Worm (Caenorhabditis elegans) whole organism, late embryonic: ENCODE data around the gene F07C6.6.

ENCODE experiments used
- C08G9.2 ChIP-seq: sonication (generic microtip); optimal IDR thresholded peaks from 2 replicates; lab custom pipeline; 2016; ENCODE audit warnings: mild to moderate bottlenecking, missing genetic modification characterization, moderate library complexity, missing compliant biosample characterization
- T23F11.4 ChIP-seq: fragments of 200-800 bp; sonication (Bioruptor generic); optimal IDR thresholded peaks from 2 replicates; lab custom pipeline; 2018; ENCODE audit warnings: mild to moderate bottlenecking, missing genetic modification characterization, missing compliant biosample characterization
- ceh-18 ChIP-seq: sonication (generic microtip); optimal IDR thresholded peaks from 2 replicates; lab custom pipeline; 2016; ENCODE audit warnings: missing genetic modification characterization, missing compliant biosample characterization
- ceh-19 ChIP-seq: fragments of 200-800 bp; sonication (Bioruptor generic); optimal IDR thresholded peaks from 2 replicates; lab custom pipeline; 2018; ENCODE audit warnings: mild to moderate bottlenecking, missing genetic modification characterization, missing compliant biosample characterization
- ceh-2 ChIP-seq: sonication (generic microtip); optimal IDR thresholded peaks from 2 replicates; lab custom pipeline; 2016; ENCODE audit warnings: missing genotype, missing genetic modification characterization, missing compliant biosample characterization
- ceh-24 ChIP-seq: sonication (generic microtip); optimal IDR thresholded peaks from 2 replicates; lab custom pipeline; 2016; ENCODE audit warnings: mild to moderate bottlenecking, missing genetic modification characterization, missing compliant biosample characterization
- ceh-31 ChIP-seq: sonication (generic microtip); optimal IDR thresholded peaks from 2 replicates; lab custom pipeline; 2016; ENCODE audit warnings: missing genetic modification characterization, missing compliant biosample characterization
- ceh-34 ChIP-seq: sonication (generic microtip); optimal IDR thresholded peaks from 2 replicates; lab custom pipeline; 2016; ENCODE audit warnings: mild to moderate bottlenecking, missing genetic modification characterization, missing compliant biosample characterization
- ceh-45 ChIP-seq: fragments of 200-800 bp; sonication (Bioruptor generic); IDR thresholded peaks from 2 replicates; pipeline ENCODE4 v1.3.6; 2022; ENCODE audit warnings: missing genetic modification reagents, missing genetic modification characterization, missing compliant biosample characterization
- ceh-6 ChIP-seq: fragments of 200-800 bp; sonication (Bioruptor generic); optimal IDR thresholded peaks from 2 replicates; lab custom pipeline; 2018; ENCODE audit warnings: mild to moderate bottlenecking, missing genetic modification characterization, missing compliant biosample characterization
- dmd-4 ChIP-seq: sonication (generic microtip); optimal IDR thresholded peaks from 2 replicates; lab custom pipeline; 2016; ENCODE audit warnings: borderline replicate concordance, missing genetic modification characterization, missing compliant biosample characterization
- elt-2 ChIP-seq: sonication (generic microtip); optimal IDR thresholded peaks from 2 replicates; lab custom pipeline; 2016; ENCODE audit warnings: missing genetic modification reagents, missing genetic modification characterization, missing compliant biosample characterization
- fax-1 ChIP-seq: sonication (generic microtip); optimal IDR thresholded peaks from 2 replicates; lab custom pipeline; 2016; ENCODE audit warnings: missing genotype, missing genetic modification characterization, missing compliant biosample characterization
- gmeb-2 ChIP-seq: sonication (generic microtip); optimal IDR thresholded peaks from 2 replicates; lab custom pipeline; 2016; ENCODE audit warnings: missing genetic modification characterization, inconsistent platforms, missing compliant biosample characterization
- hlh-13 ChIP-seq: fragments of 200-800 bp; sonication (Bioruptor generic); optimal IDR thresholded peaks from 2 replicates; lab custom pipeline; 2018; ENCODE audit warnings: mild to moderate bottlenecking, missing genetic modification characterization, missing compliant biosample characterization
- hlh-15 ChIP-seq: sonication (generic microtip); optimal IDR thresholded peaks from 2 replicates; lab custom pipeline; 2016; ENCODE audit warnings: missing genetic modification characterization, missing compliant biosample characterization
- hlh-6 ChIP-seq: sonication (generic microtip); optimal IDR thresholded peaks from 2 replicates; lab custom pipeline; 2016; ENCODE audit warnings: missing genotype, missing genetic modification characterization, missing compliant biosample characterization
- hlh-8 ChIP-seq: sonication (generic microtip); optimal IDR thresholded peaks from 2 replicates; lab custom pipeline; 2016; ENCODE audit warnings: missing genotype, missing genetic modification characterization, missing compliant biosample characterization
- lim-6 ChIP-seq: sonication (generic microtip); optimal IDR thresholded peaks from 2 replicates; lab custom pipeline; 2016; ENCODE audit warnings: missing genetic modification characterization, missing compliant biosample characterization
- mec-3 ChIP-seq: sonication (generic microtip); optimal IDR thresholded peaks from 2 replicates; lab custom pipeline; 2016; ENCODE audit warnings: borderline replicate concordance, missing genetic modification characterization, missing compliant biosample characterization
- nfya-1 ChIP-seq: sonication (generic microtip); optimal IDR thresholded peaks from 2 replicates; lab custom pipeline; 2017; ENCODE audit warnings: missing genetic modification characterization, mild to moderate bottlenecking, missing compliant biosample characterization, antibody characterized with exemption, moderate library complexity
- nhr-11 ChIP-seq: fragments of 150-350 bp; optimal IDR thresholded peaks from 2 replicates; lab custom pipeline; 2014; ENCODE audit warnings: missing biosample characterization, missing genetic modification characterization
- nhr-232 ChIP-seq: sonication (generic microtip); optimal IDR thresholded peaks from 2 replicates; lab custom pipeline; 2016; ENCODE audit warnings: missing genetic modification characterization, missing compliant biosample characterization
- npax-4 ChIP-seq: sonication (generic microtip); optimal IDR thresholded peaks from 2 replicates; lab custom pipeline; 2016; ENCODE audit warnings: missing genetic modification characterization, missing compliant biosample characterization
- pag-3 ChIP-seq: sonication (generic microtip); optimal IDR thresholded peaks from 2 replicates; lab custom pipeline; 2016; ENCODE audit warnings: missing compliant biosample characterization, missing genetic modification characterization, borderline replicate concordance
- pat-9 ChIP-seq: fragments of 200-800 bp; sonication (Bioruptor generic); optimal IDR thresholded peaks from 2 replicates; lab custom pipeline; 2018; ENCODE audit warnings: mild to moderate bottlenecking, missing genetic modification characterization, moderate library complexity, missing compliant biosample characterization
- pax-1 ChIP-seq: fragments of 150-350 bp; optimal IDR thresholded peaks from 2 replicates; lab custom pipeline; 2014; ENCODE audit warnings: missing biosample characterization, missing genetic modification characterization
- pha-2 ChIP-seq: sonication (generic microtip); optimal IDR thresholded peaks from 2 replicates; lab custom pipeline; 2017; ENCODE audit warnings: mild to moderate bottlenecking, missing genetic modification characterization, missing compliant biosample characterization
- pha-4 ChIP-seq: fragments of 150-350 bp; optimal IDR thresholded peaks from 2 replicates; lab custom pipeline; 2018; ENCODE audit warnings: missing biosample characterization, missing genetic modification reagents, missing genetic modification characterization
- pqm-1 ChIP-seq: sonication (generic microtip); optimal IDR thresholded peaks from 2 replicates; lab custom pipeline; 2016; ENCODE audit warnings: missing genetic modification characterization, missing compliant biosample characterization
- ref-2 ChIP-seq: sonication (generic microtip); optimal IDR thresholded peaks from 2 replicates; lab custom pipeline; 2016; ENCODE audit warnings: missing genetic modification characterization, missing compliant biosample characterization
- rnt-1 ChIP-seq: sonication (generic microtip); optimal IDR thresholded peaks from 2 replicates; lab custom pipeline; 2016; ENCODE audit warnings: missing genetic modification characterization, missing compliant biosample characterization
- tbx-2 ChIP-seq: sonication (generic microtip); optimal IDR thresholded peaks from 2 replicates; lab custom pipeline; 2016; ENCODE audit warnings: missing genetic modification characterization, missing compliant biosample characterization
- tbx-7 ChIP-seq: sonication (generic microtip); optimal IDR thresholded peaks from 2 replicates; lab custom pipeline; 2016; ENCODE audit warnings: missing genotype, missing genetic modification characterization, missing compliant biosample characterization
- unc-3 ChIP-seq, 2 experiments: fragments of 200-800 bp in 1 of 2; sonication (Bioruptor generic) in 1 of 2; sonication (generic microtip) in 1 of 2; conservative IDR thresholded peaks in 1 of 2; optimal IDR thresholded peaks in 1 of 2; 2 replicates each; pipeline versions ENCODE4 v1.3.6 to Lab custom; 2016 to 2022; ENCODE audit warnings: missing compliant biosample characterization in 2 of 2, missing genetic modification characterization in 2 of 2, missing genetic modification reagents in 1 of 2
- unc-42 ChIP-seq: sonication (generic microtip); optimal IDR thresholded peaks from 2 replicates; lab custom pipeline; 2016; ENCODE audit warnings: missing genotype, missing genetic modification characterization, missing compliant biosample characterization
- unc-55 ChIP-seq: sonication (generic microtip); optimal IDR thresholded peaks from 2 replicates; lab custom pipeline; 2017; ENCODE audit warnings: missing biosample characterization, missing genetic modification reagents, missing genetic modification characterization
- unc-86 ChIP-seq: sonication (generic microtip); optimal IDR thresholded peaks from 2 replicates; lab custom pipeline; 2016; ENCODE audit warnings: missing genetic modification characterization, missing compliant biosample characterization
- zip-5 ChIP-seq: sonication (generic microtip); optimal IDR thresholded peaks from 2 replicates; lab custom pipeline; 2016; ENCODE audit warnings: missing genetic modification characterization, missing compliant biosample characterization
- ztf-16 ChIP-seq: sonication (generic microtip); optimal IDR thresholded peaks from 2 replicates; lab custom pipeline; 2017; ENCODE audit warnings: missing genetic modification characterization, missing compliant biosample characterization

F07C6.6 gene

DNA sequence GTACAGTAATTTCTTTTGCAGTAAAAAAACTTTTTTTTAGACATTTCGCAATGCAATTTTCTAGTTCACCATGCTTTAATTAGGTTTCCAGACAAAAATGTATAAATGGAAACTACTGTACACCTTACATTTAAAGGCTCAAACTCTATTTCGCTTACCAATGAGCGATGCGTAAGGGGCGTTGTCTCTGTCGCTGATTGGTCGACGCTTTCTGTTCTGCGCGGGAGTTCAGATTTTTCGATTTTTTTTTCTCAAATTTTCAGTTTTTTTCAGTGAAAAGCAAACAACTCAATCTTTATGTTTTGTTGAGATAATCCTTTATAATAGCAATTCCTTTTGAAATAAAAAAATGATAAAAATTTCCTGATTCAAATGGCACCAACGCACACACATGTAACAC, 38.4 kb upstream of the F07C6.6 start:
- TF ChIP-seq nfya-1 (tag; lab: Kevin White, UChicago) = peak; percentile 60
- TF ChIP-seq ceh-34 = no peak
- no peak for TF ChIP-seq pqm-1
- no peak for TF ChIP-seq hlh-8 (tag; lab: Kevin White, UChicago)

DNA sequence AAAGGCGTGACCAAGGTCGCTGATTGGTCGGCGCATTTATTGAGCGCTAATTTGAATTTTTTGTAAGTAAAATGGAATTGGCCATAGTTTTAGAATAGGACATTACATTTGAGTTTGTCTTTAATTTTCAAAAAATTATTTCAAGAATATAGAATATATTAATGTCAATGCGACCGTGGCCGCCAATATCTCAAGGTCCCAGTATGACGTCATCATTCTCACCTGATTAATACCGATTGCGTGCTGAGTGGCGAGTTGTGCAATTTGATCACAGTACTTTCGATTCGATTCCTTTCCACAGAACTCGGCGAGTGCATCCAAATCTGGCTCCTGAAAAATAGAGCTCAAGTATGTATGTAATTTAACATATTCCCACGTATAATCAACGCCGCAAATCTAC, 37.0 kb upstream of the F07C6.6 start:
- TF ChIP-seq ceh-34 (no peak), nfya-1 (tag; lab: Kevin White, UChicago) (peak; percentile 69), pag-3 (tag; lab: Kevin White, UChicago) (no peak), unc-42 (tag; lab: Kevin White, UChicago) (no peak), fax-1 (tag; lab: Kevin White, UChicago) (no peak), nhr-232 (tag; lab: Kevin White, UChicago) (no peak), tbx-2 (tag; lab: Kevin White, UChicago) (no peak), ceh-2 (tag; lab: Kevin White, UChicago) (no peak)

DNA sequence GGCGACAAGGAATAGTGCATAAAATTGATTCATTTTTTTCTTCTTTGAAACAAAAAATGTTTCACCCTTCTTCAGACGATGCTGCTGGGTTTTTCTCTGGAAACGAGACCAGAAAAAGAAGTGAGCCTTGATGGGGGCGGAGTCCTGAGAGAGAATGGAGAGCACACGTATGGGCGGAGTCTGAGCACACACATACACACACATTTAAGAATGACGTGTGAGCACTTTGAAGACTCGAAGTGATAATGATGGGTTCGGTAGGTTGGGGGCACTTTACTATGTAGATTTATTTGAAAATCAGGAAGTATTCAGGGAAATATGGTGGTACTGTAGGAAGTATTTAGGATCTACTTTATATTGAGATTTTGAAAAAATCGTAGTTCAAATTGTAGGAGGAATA, 35.1 kb upstream of the F07C6.6 start, which contains the start of gene flp-9:
TSS of gene flp-9 (minus strand) at position 101 of the 400 bp plus-strand sequence.
- TF ChIP-seq unc-3 (GFP tag; conservative IDR thresholded peaks at IDR 0.05; lab: Robert Waterston, UW) (no peak), unc-3 (tag; optimal IDR thresholded peaks at IDR 0.05; lab: Kevin White, UChicago) (no peak), nhr-232 (tag; lab: Kevin White, UChicago) (no peak), npax-4 (tag; lab: Kevin White, UChicago) (no peak), C08G9.2 (no peak), pqm-1 (no peak), hlh-6 (no peak)

DNA sequence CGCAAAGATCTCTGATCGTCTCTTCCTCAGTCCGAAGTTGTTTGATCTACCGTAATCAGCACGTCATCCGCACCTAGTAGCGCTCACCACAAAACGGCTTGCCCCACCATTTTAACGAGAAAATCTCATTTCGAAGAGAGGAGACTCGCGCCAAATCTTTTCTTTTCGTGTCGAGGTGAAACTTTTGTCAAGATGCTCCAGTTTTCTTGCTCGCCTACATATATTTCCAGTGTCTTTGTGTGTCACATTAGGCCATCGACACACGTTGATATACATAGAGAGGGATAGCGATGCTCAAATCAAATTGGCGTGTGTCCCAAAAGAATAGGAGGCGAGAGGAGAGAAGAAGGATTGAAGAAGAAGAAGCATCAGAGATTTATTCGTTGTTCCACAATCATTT, 29.8 kb upstream of the F07C6.6 start:
- TF ChIP-seq ceh-6 (GFP tag; lab: Kevin White, UChicago) = no peak
- peak; percentile 90 for TF ChIP-seq unc-42 (tag; lab: Kevin White, UChicago)

DNA sequence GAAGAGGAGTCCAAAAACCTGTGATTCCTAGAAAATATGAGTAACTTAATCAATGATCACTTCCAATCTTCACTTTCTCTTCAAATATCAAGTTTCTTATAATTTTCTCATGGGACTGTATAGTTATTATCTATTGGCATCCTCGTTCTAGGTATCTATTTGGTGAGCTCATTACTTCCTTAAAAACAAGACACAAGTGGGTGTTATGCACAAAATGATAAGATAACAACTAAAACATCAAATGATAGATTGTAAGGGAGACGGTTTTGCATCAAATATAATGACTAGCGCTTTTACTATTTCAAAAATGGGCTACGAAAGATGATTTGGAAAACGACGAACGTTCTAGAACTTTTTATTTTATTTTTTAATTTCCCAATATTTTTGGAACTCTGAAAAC, 27.5 kb upstream of the F07C6.6 start, which contains the start of gene ZK897.10:
TSS of gene ZK897.10 (plus strand) at position 285 of the 400 bp plus-strand sequence.
- TF ChIP-seq elt-2 = peak; percentile 86
- TF ChIP-seq pax-1 (tag; lab: Kevin White, UChicago) = no peak

DNA sequence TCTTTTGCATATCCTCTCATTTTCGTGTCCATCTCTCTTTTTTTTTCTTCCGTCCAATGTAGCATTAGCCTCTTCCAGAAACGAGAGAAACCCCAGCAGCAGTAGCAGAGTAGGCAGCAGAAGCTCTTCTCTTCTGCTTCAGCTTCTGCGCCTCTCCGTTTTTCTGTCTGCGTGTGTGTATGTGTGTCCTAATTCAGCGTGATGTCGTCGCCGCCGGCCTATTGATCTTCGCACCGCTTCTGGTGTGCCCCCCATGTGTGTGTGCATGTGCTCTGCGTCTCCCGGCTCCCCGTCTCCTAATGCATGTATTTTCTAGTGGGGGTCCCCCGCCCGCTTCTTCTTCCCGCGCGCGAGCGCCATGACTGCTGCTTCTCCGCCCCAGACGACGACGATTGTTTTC, 21.2 kb upstream of the F07C6.6 start:
- TF ChIP-seq ceh-24 = no peak
- no peak for TF ChIP-seq nhr-232 (tag; lab: Kevin White, UChicago)
- no peak for TF ChIP-seq npax-4 (tag; lab: Kevin White, UChicago)
- TF ChIP-seq zip-5 (tag; lab: Kevin White, UChicago) = no peak
- TF ChIP-seq fax-1 (tag; lab: Kevin White, UChicago) = peak; percentile 67
- TF ChIP-seq pha-4 (tag; lab: Kevin White, UChicago) = no peak
- peak; percentile 44 for TF ChIP-seq nfya-1 (tag; lab: Kevin White, UChicago)
- peak; percentile 85 for TF ChIP-seq ceh-31 (tag; lab: Kevin White, UChicago)
- TF ChIP-seq hlh-13 = no peak
- TF ChIP-seq ceh-18 (tag; lab: Kevin White, UChicago) = peak; percentile 72
- TF ChIP-seq unc-55 (GFP tag; lab: Kevin White, UChicago) = no peak
- TF ChIP-seq unc-86 (tag; lab: Kevin White, UChicago) = peak; percentile 25
- no peak for TF ChIP-seq T23F11.4 (GFP tag; lab: Kevin White, UChicago)
- peak; percentile 28 for TF ChIP-seq dmd-4
- TF ChIP-seq tbx-7 = no peak
- TF ChIP-seq unc-3 (GFP tag; conservative IDR thresholded peaks at IDR 0.05; lab: Robert Waterston, UW) = no peak; the same call in 1 of the 2 replicates
- peak; percentile 11 for TF ChIP-seq unc-3 (tag; optimal IDR thresholded peaks at IDR 0.05; lab: Kevin White, UChicago)
- 0 out of 2 replicates have a peak, but pooled peaks have one; percentile 8 for TF ChIP-seq ceh-45 (GFP tag; lab: Robert Waterston, UW)
- no peak for TF ChIP-seq pat-9 (tag; lab: Kevin White, UChicago)
- peak; percentile 90 for TF ChIP-seq unc-42 (tag; lab: Kevin White, UChicago)
- no peak for TF ChIP-seq rnt-1 (tag; lab: Kevin White, UChicago)
- peak; percentile 56 for TF ChIP-seq ref-2 (tag; lab: Kevin White, UChicago)
- TF ChIP-seq gmeb-2 = no peak
- no peak for TF ChIP-seq pha-2
- TF ChIP-seq ceh-19 (GFP tag; lab: Kevin White, UChicago) = peak; percentile 1
- no peak for TF ChIP-seq hlh-15 (tag; lab: Kevin White, UChicago)
- peak; percentile 50 for TF ChIP-seq C08G9.2
- TF ChIP-seq hlh-8 (tag; lab: Kevin White, UChicago) = no peak
- TF ChIP-seq ztf-16 (tag; lab: Kevin White, UChicago) = no peak
- TF ChIP-seq lim-6 (tag; lab: Kevin White, UChicago) = no peak
- TF ChIP-seq nhr-11 (tag; lab: Kevin White, UChicago) = no peak
- peak; percentile 65 for TF ChIP-seq tbx-2 (tag; lab: Kevin White, UChicago)
- peak; percentile 11 for TF ChIP-seq mec-3 (tag; lab: Kevin White, UChicago)
